Worm (Caenorhabditis elegans): ENCODE data around the gene set-8.

The set-8 gene

ce11 chrX:13435790-13436472 is 10.6 kb upstream of the set-8 start, which contains the start of gene jmjd-3.3 (continued):
- TF ChIP-seq lin-26 (GFP tag; IDR thresholded peaks at IDR 0.05) = peak; percentile 44; the same call in 1 of the 2 replicates
- no peak for TF ChIP-seq nfyb-1 (GFP tag; IDR thresholded peaks at IDR 0.05)
- no peak for TF ChIP-seq madf-3 (GFP tag; IDR thresholded peaks at IDR 0.05)
- peak; percentile 2 for TF ChIP-seq him-1 (tag; optimal IDR thresholded peaks at IDR 0.05)

ce11 chrX:13442446-13442845 is 4.1 kb upstream of the set-8 start:
- TF ChIP-seq F55B11.4 (tag; optimal IDR thresholded peaks at IDR 0.05; ENCODE audit: borderline replicate concordance, insufficient read depth) (no peak), die-1 (tag; optimal IDR thresholded peaks at IDR 0.05) (peak; percentile 79), ztf-28 (GFP tag; IDR thresholded peaks at IDR 0.05) (0 out of 2 replicates have a peak, but pooled peaks have one; percentile 60), ceh-79 (tag; optimal IDR thresholded peaks at IDR 0.05) (no peak), let-607 (tag; optimal IDR thresholded peaks at IDR 0.05) (no peak), lsy-27 (tag; optimal IDR thresholded peaks at IDR 0.05; ENCODE audit: borderline replicate concordance, insufficient read depth) (peak; percentile 31), him-1 (tag; optimal IDR thresholded peaks at IDR 0.05) (peak; percentile 79), madf-10 (tag; optimal IDR thresholded peaks at IDR 0.05) (peak; percentile 43), attf-5 (GFP tag; optimal IDR thresholded peaks at IDR 0.05) (no peak), F57C9.4 (tag; optimal IDR thresholded peaks at IDR 0.05) (no peak), snpc-1.1 (tag; optimal IDR thresholded peaks at IDR 0.05; ENCODE audit: insufficient read depth) (no peak), repo-1 (tag; optimal IDR thresholded peaks at IDR 0.05) (no peak), egl-44 (GFP tag; IDR thresholded peaks at IDR 0.05) (peak; percentile 54; the same call in 1 of the 2 replicates), sptf-2 (GFP tag; optimal IDR thresholded peaks at IDR 0.05) (peak; percentile 6), lin-40 (tag; optimal IDR thresholded peaks at IDR 0.05) (peak; percentile 68), ceh-91 (GFP tag; IDR thresholded peaks at IDR 0.05) (no peak), nhr-80 (tag; optimal IDR thresholded peaks at IDR 0.05) (peak; percentile 41), Y95B8A.8 (GFP tag; IDR thresholded peaks at IDR 0.05) (no peak), hrde-1 (tag; optimal IDR thresholded peaks at IDR 0.05; ENCODE audit: borderline replicate concordance) (no peak), sdz-38 (tag; optimal IDR thresholded peaks at IDR 0.05) (no peak), Y79H2A.3 (GFP tag; conservative IDR thresholded peaks at IDR 0.05) (no peak), aptf-3 (GFP tag; IDR thresholded peaks at IDR 0.05) (no peak), ztf-22 (GFP tag; optimal IDR thresholded peaks at IDR 0.05) (no peak), nfya-2 (GFP tag; IDR thresholded peaks at IDR 0.05) (no peak), ets-4 (GFP tag; optimal IDR thresholded peaks at IDR 0.05) (no peak), B0035.1 (tag; optimal IDR thresholded peaks at IDR 0.05) (no peak), D2030.7 (GFP tag; IDR thresholded peaks at IDR 0.05) (peak; percentile 83), lir-1 (GFP tag; conservative IDR thresholded peaks at IDR 0.05) (no peak), ztf-3 (GFP tag; optimal IDR thresholded peaks at IDR 0.05) (no peak), lsl-1 (GFP tag; optimal IDR thresholded peaks at IDR 0.05) (no peak), ceh-100 (GFP tag; IDR thresholded peaks at IDR 0.05) (peak; percentile 49; the same call in 1 of the 2 replicates), F57A8.1 (GFP tag; optimal IDR thresholded peaks at IDR 0.05) (no peak), T07F8.4 (tag; optimal IDR thresholded peaks at IDR 0.05) (peak; percentile 38), madf-8 (GFP tag; conservative IDR thresholded peaks at IDR 0.05) (no peak), B0336.3 (GFP tag; IDR thresholded peaks at IDR 0.05) (peak; percentile 48; the same call in 1 of the 2 replicates), dox-1 (GFP tag; IDR thresholded peaks at IDR 0.05) (peak; percentile 90), lag-1 (GFP tag; IDR thresholded peaks at IDR 0.05) (no peak), B0019.2 (GFP tag; conservative IDR thresholded peaks at IDR 0.05) (no peak), rec-8 (tag; optimal IDR thresholded peaks at IDR 0.05) (no peak), F23B12.7 (tag; optimal IDR thresholded peaks at IDR 0.05; ENCODE audit: insufficient read depth) (peak; percentile 60), pbrm-1 (GFP tag; IDR thresholded peaks at IDR 0.05) (peak; percentile 84)
